Fruit fly (Drosophila melanogaster): ENCODE measurements around the gene CG17359.

Gene CG17359

dm6 chr3L:13999204-13999603, at the start of gene CG17359:
TSS of gene CG17359 (minus strand) at chr3L:13999251.
- no peak for TF ChIP-seq insv (optimal IDR thresholded peaks at IDR 0.05)
- no peak for TF ChIP-seq Myc (optimal IDR thresholded peaks at IDR 0.05)
- no peak for TF ChIP-seq h (optimal IDR thresholded peaks at IDR 0.05)
- TF ChIP-seq psq (optimal IDR thresholded peaks at IDR 0.05), result no peak
- TF ChIP-seq ttk (optimal IDR thresholded peaks at IDR 0.05), result no peak
- TF ChIP-seq Sin3A (optimal IDR thresholded peaks at IDR 0.05), result no peak

dm6 chr3L:14037655-14038644, 38.9 kb upstream of the CG17359 start:
- TF ChIP-seq h (optimal IDR thresholded peaks at IDR 0.05) (no peak), Sin3A (optimal IDR thresholded peaks at IDR 0.05) (no peak), Myc (optimal IDR thresholded peaks at IDR 0.05) (no peak), psq (optimal IDR thresholded peaks at IDR 0.05) (no peak), insv (optimal IDR thresholded peaks at IDR 0.05) (no peak), ttk (optimal IDR thresholded peaks at IDR 0.05) (no peak)

dm6 chr3L:14036867-14037313, 37.8 kb upstream of the CG17359 start, which contains the start of gene Hsp110:
TSS of gene Hsp110 (plus strand) at chr3L:14037019.
- no peak for TF ChIP-seq ttk (optimal IDR thresholded peaks at IDR 0.05)
- no peak for TF ChIP-seq insv (optimal IDR thresholded peaks at IDR 0.05)
- TF ChIP-seq Myc (optimal IDR thresholded peaks at IDR 0.05), result no peak

dm6 chr3L:14034476-14034875, 35.4 kb upstream of the CG17359 start, which contains the start of gene CG6661:
TSS of gene CG6661 (plus strand) at chr3L:14034776.
- TF ChIP-seq ttk (optimal IDR thresholded peaks at IDR 0.05), result no peak
- no peak for TF ChIP-seq insv (optimal IDR thresholded peaks at IDR 0.05)
- TF ChIP-seq h (optimal IDR thresholded peaks at IDR 0.05), result no peak
- no peak for TF ChIP-seq Myc (optimal IDR thresholded peaks at IDR 0.05)
- TF ChIP-seq Sin3A (optimal IDR thresholded peaks at IDR 0.05), result no peak
- no peak for TF ChIP-seq psq (optimal IDR thresholded peaks at IDR 0.05)

- TF ChIP-seq psq (optimal IDR thresholded peaks at IDR 0.05) (no peak), ttk (optimal IDR thresholded peaks at IDR 0.05) (no peak)
These were observed 32.4 kb upstream of the CG17359 start, which contains the start of the genes CG6650 and endos for dm6 chr3L:14031171-14032126. TSS of gene CG6650 (plus strand) at chr3L:14031450. TSS of gene endos (minus strand) at chr3L:14031706.

- TF ChIP-seq Myc (optimal IDR thresholded peaks at IDR 0.05), result no peak
- TF ChIP-seq psq (optimal IDR thresholded peaks at IDR 0.05), result no peak
- TF ChIP-seq h (optimal IDR thresholded peaks at IDR 0.05), result no peak
- no peak for TF ChIP-seq Sin3A (optimal IDR thresholded peaks at IDR 0.05)
- TF ChIP-seq ttk (optimal IDR thresholded peaks at IDR 0.05), result no peak
- no peak for TF ChIP-seq insv (optimal IDR thresholded peaks at IDR 0.05)
These were observed 29.7 kb upstream of the CG17359 start, which contains the start of gene Ptip for dm6 chr3L:14028485-14029384. TSS of gene Ptip (minus strand) at chr3L:14029121.

dm6 chr3L:14027549-14027948, 28.5 kb upstream of the CG17359 start:
- TF ChIP-seq insv (optimal IDR thresholded peaks at IDR 0.05) (no peak), ttk (optimal IDR thresholded peaks at IDR 0.05) (no peak), h (optimal IDR thresholded peaks at IDR 0.05) (no peak), Myc (optimal IDR thresholded peaks at IDR 0.05) (no peak), Sin3A (optimal IDR thresholded peaks at IDR 0.05) (no peak)

dm6 chr3L:14025736-14026135, 26.7 kb upstream of the CG17359 start:
- TF ChIP-seq ttk (optimal IDR thresholded peaks at IDR 0.05) (no peak), psq (optimal IDR thresholded peaks at IDR 0.05) (no peak), insv (optimal IDR thresholded peaks at IDR 0.05) (no peak), Myc (optimal IDR thresholded peaks at IDR 0.05) (no peak), Sin3A (optimal IDR thresholded peaks at IDR 0.05) (no peak), h (optimal IDR thresholded peaks at IDR 0.05) (no peak)

- TF ChIP-seq ttk (optimal IDR thresholded peaks at IDR 0.05), result no peak
- no peak for TF ChIP-seq insv (optimal IDR thresholded peaks at IDR 0.05)
- no peak for TF ChIP-seq h (optimal IDR thresholded peaks at IDR 0.05)
- TF ChIP-seq Myc (optimal IDR thresholded peaks at IDR 0.05), result no peak
- TF ChIP-seq psq (optimal IDR thresholded peaks at IDR 0.05), result no peak
- no peak for TF ChIP-seq Sin3A (optimal IDR thresholded peaks at IDR 0.05)
These were observed 7.7 kb upstream of the CG17359 start for dm6 chr3L:14006704-14007126.

- no peak for TF ChIP-seq insv (optimal IDR thresholded peaks at IDR 0.05)
- TF ChIP-seq Myc (optimal IDR thresholded peaks at IDR 0.05), result no peak
- no peak for TF ChIP-seq psq (optimal IDR thresholded peaks at IDR 0.05)
- TF ChIP-seq h (optimal IDR thresholded peaks at IDR 0.05), result no peak
- TF ChIP-seq ttk (optimal IDR thresholded peaks at IDR 0.05), result no peak
- TF ChIP-seq Sin3A (optimal IDR thresholded peaks at IDR 0.05), result no peak
These were observed 6.7 kb upstream of the CG17359 start for dm6 chr3L:14005627-14006287.
